Fruit fly (Drosophila melanogaster) whole organism, embryonic: ENCODE data around the gene CG3841.

Experiments used
- Aef1 ChIP-seq: fragments of 200-800 bp; sonication (Bioruptor generic); IDR thresholded peaks from 3 replicates; pipeline ENCODE4 v1.3.6; 2022; ENCODE audit warnings: missing biosample characterization, missing genetic modification characterization
- CG10147 ChIP-seq: fragments of 200-800 bp; sonication (Bioruptor generic); optimal IDR thresholded peaks from 2 replicates; lab custom pipeline; 2019; ENCODE audit warnings: missing biosample characterization, mild to moderate bottlenecking, missing genetic modification characterization, moderate library complexity
- CG10321 ChIP-seq: fragments of 200-800 bp; sonication (Bioruptor generic); IDR thresholded peaks from 2 replicates; pipeline ENCODE4 v1.3.6; 2022; ENCODE audit warnings: missing biosample characterization, missing genetic modification characterization
- CG10543 ChIP-seq: fragments of 200-800 bp; sonication (Bioruptor generic); optimal IDR thresholded peaks from 3 replicates; lab custom pipeline; 2017; ENCODE audit warnings: missing biosample characterization, mild to moderate bottlenecking, missing genetic modification characterization, moderate library complexity
- CG11456 ChIP-seq: fragments of 200-800 bp; sonication (Bioruptor generic); IDR thresholded peaks from 3 replicates; pipeline ENCODE4 v1.3.6; 2022; ENCODE audit warnings: missing biosample characterization, missing genetic modification characterization
- CG11560 ChIP-seq: fragments of 200-800 bp; sonication (Bioruptor generic); IDR thresholded peaks from 3 replicates; pipeline ENCODE4 v1.3.6; 2022; ENCODE audit warnings: missing biosample characterization, missing genetic modification characterization
- CG12769 ChIP-seq: fragments of 200-800 bp; sonication (Bioruptor generic); optimal IDR thresholded peaks from 2 replicates; lab custom pipeline; 2019; ENCODE audit warnings: missing biosample characterization, mild to moderate bottlenecking, missing genetic modification characterization, moderate library complexity
- CG14667 ChIP-seq: fragments of 200-800 bp; sonication (Bioruptor generic); IDR thresholded peaks from 2 replicates; pipeline ENCODE4 v1.3.6; 2022; ENCODE audit warnings: missing biosample characterization, missing genetic modification characterization
- CG14965 ChIP-seq: fragments of 200-800 bp; sonication (Bioruptor generic); optimal IDR thresholded peaks from 2 replicates; lab custom pipeline; 2016; ENCODE audit warnings: missing biosample characterization, missing genetic modification characterization, borderline replicate concordance
- CG18262 ChIP-seq: fragments of 200-800 bp; optimal IDR thresholded peaks from 3 replicates; lab custom pipeline; 2019; ENCODE audit warnings: missing biosample characterization, mild to moderate bottlenecking, missing genetic modification characterization, moderate library complexity
- CG32532 ChIP-seq: fragments of 200-800 bp; sonication (Bioruptor generic); IDR thresholded peaks from 2 replicates; pipeline ENCODE4 v1.3.6; 2022; ENCODE audit warnings: missing biosample characterization, missing genetic modification characterization
- CG6272 ChIP-seq: fragments of 200-800 bp; sonication (Bioruptor generic); IDR thresholded peaks from 2 replicates; pipeline ENCODE4 v1.3.6; 2022; ENCODE audit warnings: missing biosample characterization, missing genetic modification characterization
- CG7271 ChIP-seq: fragments of 200-800 bp; sonication (Bioruptor generic); optimal IDR thresholded peaks from 2 replicates; lab custom pipeline; 2018; ENCODE audit warnings: missing biosample characterization, mild to moderate bottlenecking, missing genetic modification characterization, moderate library complexity
- CG7372 ChIP-seq: fragments of 200-800 bp; sonication (Bioruptor generic); IDR thresholded peaks from 2 replicates; pipeline ENCODE4 v1.3.6; 2022; ENCODE audit warnings: missing biosample characterization, missing genetic modification characterization
- CG8290 ChIP-seq, 3 experiments: fragments of 200-800 bp; sonication (Bioruptor generic); optimal IDR thresholded peaks; 2 replicates each; lab custom pipeline; 2016 to 2019; ENCODE audit warnings: missing biosample characterization in 3 of 3, missing genetic modification characterization in 3 of 3, mild to moderate bottlenecking in 2 of 3, moderate library complexity in 1 of 3
- Dbx ChIP-seq: fragments of 200-800 bp; sonication (Bioruptor generic); IDR thresholded peaks from 3 replicates; pipeline ENCODE4 v1.3.6; 2022; ENCODE audit warnings: missing biosample characterization, missing genetic modification characterization
- Deaf1 ChIP-seq: fragments of 200-800 bp; optimal IDR thresholded peaks from 3 replicates; lab custom pipeline; 2019; ENCODE audit warnings: missing biosample characterization, mild to moderate bottlenecking, missing genetic modification characterization, moderate library complexity
- Dek ChIP-seq: fragments of 200-800 bp; sonication (Bioruptor generic); optimal IDR thresholded peaks from 3 replicates; lab custom pipeline; 2019; ENCODE audit warnings: missing biosample characterization, mild to moderate bottlenecking, missing genetic modification characterization, moderate library complexity
- Drgx ChIP-seq: fragments of 200-800 bp; sonication (Bioruptor generic); IDR thresholded peaks from 2 replicates; pipeline ENCODE4 v1.3.6; 2022; ENCODE audit warnings: missing biosample characterization, missing genetic modification characterization
- Ets65A ChIP-seq: fragments of 200-800 bp; sonication (Bioruptor generic); peaks from one replicate; lab custom pipeline; 2016; ENCODE audit warnings: missing biosample characterization, missing genetic modification characterization
- MESR4 ChIP-seq: fragments of 200-800 bp; sonication (Bioruptor generic); optimal IDR thresholded peaks from 2 replicates; lab custom pipeline; 2018; ENCODE audit warnings: missing biosample characterization, mild to moderate bottlenecking, missing genetic modification characterization, moderate library complexity
- Max ChIP-seq: fragments of 200-800 bp; sonication (Bioruptor generic); optimal IDR thresholded peaks from 2 replicates; lab custom pipeline; 2016; ENCODE audit warnings: missing biosample characterization, mild to moderate bottlenecking, missing genetic modification characterization
- Med ChIP-seq: fragments of 200-800 bp; sonication (Bioruptor generic); peaks from one replicate; lab custom pipeline; 2016; ENCODE audit warnings: missing biosample characterization, missing genetic modification characterization, mild to moderate bottlenecking, inconsistent platforms, moderate library complexity
- Myb ChIP-seq: fragments of 200-800 bp; sonication (Bioruptor generic); optimal IDR thresholded peaks from 2 replicates; lab custom pipeline; 2016; ENCODE audit warnings: missing biosample characterization, missing genetic modification characterization
- Scr ChIP-seq: fragments of 200-800 bp; sonication (Bioruptor generic); IDR thresholded peaks from 2 replicates; pipeline ENCODE4 v1.3.6; 2022; ENCODE audit warnings: missing biosample characterization, missing genetic modification characterization; ENCODE audit not compliant: partially characterized antibody
- Trl ChIP-seq, 3 experiments: fragments of >200 bp in 2 of 3; fragments of 200-800 bp in 1 of 3; sonication (Bioruptor generic) in 1 of 3; optimal IDR thresholded peaks; 2 replicates in 1 of 3; 3 replicates in 2 of 3; lab custom pipeline; 2016 to 2017; ENCODE audit warnings: missing biosample characterization in 1 of 3, missing genetic modification characterization in 1 of 3
- al ChIP-seq: fragments of 200-800 bp; sonication (Bioruptor generic); IDR thresholded peaks from 2 replicates; pipeline ENCODE4 v1.3.6; 2022; ENCODE audit warnings: missing biosample characterization, missing genetic modification characterization
- ap ChIP-seq: fragments of 200-800 bp; sonication (Bioruptor generic); IDR thresholded peaks from 2 replicates; pipeline ENCODE4 v1.3.6; 2022; ENCODE audit warnings: missing biosample characterization, missing genetic modification characterization
- br ChIP-seq: fragments of >200 bp; optimal IDR thresholded peaks from 2 replicates; lab custom pipeline; 2017
- chinmo ChIP-seq: fragments of 200-800 bp; sonication (Bioruptor generic); IDR thresholded peaks from 4 replicates; pipeline ENCODE4 v1.3.6; 2022; ENCODE audit warnings: missing biosample characterization, missing genetic modification characterization; ENCODE audit not compliant: partially characterized antibody
- crol ChIP-seq: fragments of 200-800 bp; sonication (Bioruptor generic); IDR thresholded peaks from 2 replicates; pipeline ENCODE4 v1.3.6; 2022; ENCODE audit warnings: missing biosample characterization, missing genetic modification characterization
- esg ChIP-seq: fragments of 200-800 bp; sonication (Bioruptor generic); conservative IDR thresholded peaks from 2 replicates; pipeline ENCODE4 v1.3.6; 2022; ENCODE audit warnings: missing biosample characterization, missing genetic modification characterization
- gcm ChIP-seq: fragments of 200-800 bp; sonication (Bioruptor generic); optimal IDR thresholded peaks from 2 replicates; lab custom pipeline; 2019; ENCODE audit warnings: missing biosample characterization, mild to moderate bottlenecking, missing genetic modification characterization, moderate library complexity
- grn ChIP-seq: fragments of 200-800 bp; sonication (Bioruptor generic); optimal IDR thresholded peaks from 3 replicates; lab custom pipeline; 2017; ENCODE audit warnings: missing biosample characterization, missing genetic modification characterization
- insv ChIP-seq, 2 experiments: fragments of 200-800 bp; sonication (Bioruptor generic); optimal IDR thresholded peaks; 3 replicates each; lab custom pipeline; 2016 to 2018; ENCODE audit warnings: missing biosample characterization in 2 of 2, missing genetic modification characterization in 2 of 2
- kah ChIP-seq: fragments of 200-800 bp; sonication (Bioruptor generic); optimal IDR thresholded peaks from 2 replicates; lab custom pipeline; 2018; ENCODE audit warnings: missing biosample characterization, mild to moderate bottlenecking, missing genetic modification characterization
- lmd ChIP-seq: fragments of 200-800 bp; sonication (Bioruptor generic); IDR thresholded peaks from 2 replicates; pipeline ENCODE4 v1.3.6; 2022; ENCODE audit warnings: missing biosample characterization, missing genetic modification characterization
- otp ChIP-seq: fragments of 200-800 bp; sonication (Bioruptor generic); IDR thresholded peaks from 3 replicates; pipeline ENCODE4, ENCODE4 v1.3.6; 2022; ENCODE audit warnings: missing biosample characterization, missing genetic modification characterization
- rib ChIP-seq: fragments of 200-800 bp; sonication (Bioruptor generic); IDR thresholded peaks from 2 replicates; pipeline ENCODE4 v1.3.6; 2022; ENCODE audit warnings: missing biosample characterization, missing genetic modification characterization
- sd ChIP-seq: fragments of 200-800 bp; sonication (Bioruptor generic); optimal IDR thresholded peaks from 3 replicates; lab custom pipeline; 2018; ENCODE audit warnings: missing biosample characterization, mild to moderate bottlenecking, missing genetic modification characterization, moderate library complexity
- slbo ChIP-seq: fragments of 200-800 bp; sonication (Bioruptor generic); IDR thresholded peaks from 2 replicates; pipeline ENCODE4 v1.3.6; 2022; ENCODE audit warnings: missing biosample characterization, missing genetic modification characterization
- tna ChIP-seq: fragments of 200-800 bp; sonication (Bioruptor generic); IDR thresholded peaks from 2 replicates; pipeline ENCODE4 v1.3.6; 2022; ENCODE audit warnings: missing biosample characterization, missing genetic modification characterization; ENCODE audit not compliant: partially characterized antibody
- unc-4 ChIP-seq: fragments of 200-800 bp; sonication (Bioruptor generic); IDR thresholded peaks from 2 replicates; pipeline ENCODE4 v1.3.6; 2022; ENCODE audit warnings: missing biosample characterization, missing genetic modification characterization; ENCODE audit not compliant: partially characterized antibody

Gene CG3841

DNA sequence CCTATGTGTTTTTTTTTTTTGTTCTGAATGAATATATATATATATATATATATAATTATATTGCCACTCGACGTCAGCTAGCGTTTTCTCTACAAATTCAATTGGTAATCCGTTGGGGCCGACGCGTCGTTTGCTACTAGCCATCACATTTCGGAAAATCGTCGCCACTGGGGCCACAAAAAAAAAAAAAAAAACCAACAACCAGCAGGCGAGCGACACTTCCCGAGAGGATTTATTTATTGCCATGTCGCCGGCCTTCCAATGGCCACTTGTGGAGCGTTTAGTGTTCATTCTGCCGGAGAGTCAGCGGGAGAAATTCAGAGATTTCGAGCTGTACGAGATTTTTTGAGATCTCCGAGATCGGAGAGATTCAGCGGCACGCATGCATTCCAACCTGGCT lies 38.4 kb upstream of the CG3841 start:
- TF ChIP-seq lmd (GFP tag; lab: Robert Waterston, UW) (no peak), CG18262 (tag; lab: Kevin White, UChicago) (no peak), ap (no peak), tna (GFP tag; lab: Robert Waterston, UW) (no peak), chinmo (GFP tag; lab: Robert Waterston, UW) (no peak), sd (tag; lab: Kevin White, UChicago) (peak; percentile 43), unc-4 (no peak), Trl (optimal IDR thresholded peaks at IDR 0.05; lab: Kevin White, UChicago) (peak; percentile 6 to 15), Trl (GFP tag; optimal IDR thresholded peaks at IDR 0.05; lab: Kevin White, UChicago) (no peak), grn (GFP tag; lab: Kevin White, UChicago) (no peak), Scr (no peak), Max (no peak), al (GFP tag; lab: Robert Waterston, UW) (no peak), kah (GFP tag; lab: Kevin White, UChicago) (peak; percentile 95), CG14667 (GFP tag; lab: Robert Waterston, UW) (no peak), Drgx (GFP tag; lab: Robert Waterston, UW) (peak; percentile 60), br (lab: Kevin White, UChicago) (no peak), CG10543 (peak; percentile 29)
- TF ChIP-seq, all 482 proteins: peak for 5

DNA sequence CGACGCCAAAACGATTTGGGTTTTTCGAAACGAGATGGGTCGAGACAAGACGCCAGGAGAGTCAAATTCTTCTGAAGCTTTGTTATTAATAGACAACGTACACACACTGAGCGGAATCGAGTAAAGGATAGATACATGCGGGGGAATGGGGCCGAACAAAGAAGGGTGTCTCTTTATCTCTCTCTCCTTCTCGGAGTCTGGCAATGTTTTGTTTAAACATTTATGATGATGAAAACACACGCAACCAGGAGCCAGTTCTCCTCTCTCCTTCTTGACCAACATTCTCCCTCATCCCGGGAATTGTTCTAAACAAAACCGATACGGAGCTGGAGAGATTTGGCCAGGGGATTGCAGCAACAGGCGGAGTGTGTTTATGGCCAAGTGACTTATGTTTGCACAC lies 31.4 kb upstream of the CG3841 start:
- TF ChIP-seq CG10543 (peak; percentile 9), sd (tag; lab: Kevin White, UChicago) (peak; percentile 57), MESR4 (GFP tag; lab: Kevin White, UChicago) (no peak), slbo (GFP tag; lab: Robert Waterston, UW) (peak; percentile 6; the same call in 1 of the 2 replicates), CG14965 (GFP tag; lab: Kevin White, UChicago) (no peak), CG6272 (GFP tag; lab: Robert Waterston, UW) (no peak), Trl (optimal IDR thresholded peaks at IDR 0.05; lab: Kevin White, UChicago) (peak in 1 of 2 experiments; percentile 12), Trl (GFP tag; optimal IDR thresholded peaks at IDR 0.05; lab: Kevin White, UChicago) (no peak), CG12769 (tag; lab: Kevin White, UChicago) (peak; percentile 85), crol (GFP tag; lab: Robert Waterston, UW) (peak; percentile 62), insv (GFP tag; optimal IDR thresholded peaks at IDR 0.05; lab: Kevin White, UChicago) (no peak), kah (GFP tag; lab: Kevin White, UChicago) (peak; percentile 55), Dek (no peak)
- TF ChIP-seq, all 482 proteins: peak for 7

DNA sequence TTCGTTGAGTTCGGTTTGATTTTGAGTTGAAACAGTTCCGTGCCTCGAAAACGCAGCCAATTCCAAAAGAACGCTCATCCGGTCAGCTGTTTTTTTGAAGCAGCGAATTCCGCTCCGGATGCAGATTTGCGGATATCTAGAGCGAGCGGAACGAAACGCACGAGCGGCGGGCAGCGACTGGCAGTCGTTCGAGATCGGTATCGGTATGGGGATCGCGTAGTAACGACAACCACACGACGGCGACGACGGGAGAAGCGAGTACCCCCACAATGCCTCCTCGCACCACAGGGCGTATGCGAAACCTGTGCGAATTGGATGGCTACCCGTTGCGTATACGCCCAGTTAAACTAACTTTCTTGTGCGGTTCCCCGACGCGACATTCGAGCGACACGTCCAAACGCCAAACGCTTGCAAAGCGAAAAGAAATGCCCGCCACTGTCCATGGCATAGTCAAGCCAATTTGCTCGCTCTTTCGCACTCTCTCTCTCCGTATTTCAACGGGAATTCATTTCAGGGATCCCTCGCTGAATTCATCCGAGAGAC lies 29.2 kb upstream of the CG3841 start:
- TF ChIP-seq otp (GFP tag; lab: Robert Waterston, UW) (no peak), Med (peak; percentile 70), CG8290 (GFP tag; optimal IDR thresholded peaks at IDR 0.05; lab: Kevin White, UChicago) (no peak), CG8290 (tag; optimal IDR thresholded peaks at IDR 0.05; lab: Kevin White, UChicago) (no peak), CG12769 (tag; lab: Kevin White, UChicago) (peak; percentile 76), gcm (no peak), CG10321 (no peak), Ets65A (GFP tag; lab: Kevin White, UChicago) (peak; percentile 47), CG7372 (GFP tag; lab: Robert Waterston, UW) (peak; percentile 53; the same call in 1 of the 2 replicates), esg (GFP tag; lab: Robert Waterston, UW) (no peak), CG32532 (GFP tag; lab: Robert Waterston, UW) (peak; percentile 9; the same call in 1 of the 2 replicates), Deaf1 (tag; lab: Kevin White, UChicago) (peak; percentile 70), Dbx (GFP tag; lab: Robert Waterston, UW) (peak; percentile 32; the same call in 1 of the 3 replicates), Drgx (GFP tag; lab: Robert Waterston, UW) (peak; percentile 57; the same call in 1 of the 2 replicates), crol (GFP tag; lab: Robert Waterston, UW) (0 out of 2 replicates have a peak, but pooled peaks have one; percentile 11), CG11456 (0 out of 3 replicates have a peak, but pooled peaks have one; percentile 32), Scr (no peak), Trl (optimal IDR thresholded peaks at IDR 0.05; lab: Kevin White, UChicago) (peak; percentile 13 to 28), Trl (GFP tag; optimal IDR thresholded peaks at IDR 0.05; lab: Kevin White, UChicago) (no peak), CG10543 (peak; percentile 23), Myb (GFP tag; lab: Kevin White, UChicago) (no peak), CG7271 (tag; lab: Kevin White, UChicago) (no peak), CG10147 (GFP tag; lab: Kevin White, UChicago) (no peak), Aef1 (no peak), rib (0 out of 2 replicates have a peak, but pooled peaks have one; percentile 28), CG11560 (tag; lab: Robert Waterston, UW) (0 out of 3 replicates have a peak, but pooled peaks have one; percentile 31)
- TF ChIP-seq, all 482 proteins: peak for 14
